Worm (Caenorhabditis elegans) whole organism, early embryonic: ENCODE measurements around the gene nstp-5.

Experiments
- ama-1 ChIP-seq: fragments of 150-350 bp; optimal IDR thresholded peaks from 2 replicates; lab custom pipeline; 2014
- tra-4 ChIP-seq: sonication (generic microtip); optimal IDR thresholded peaks from 2 replicates; lab custom pipeline; 2017; ENCODE audit warnings: missing genetic modification characterization, missing compliant biosample characterization

DNA sequence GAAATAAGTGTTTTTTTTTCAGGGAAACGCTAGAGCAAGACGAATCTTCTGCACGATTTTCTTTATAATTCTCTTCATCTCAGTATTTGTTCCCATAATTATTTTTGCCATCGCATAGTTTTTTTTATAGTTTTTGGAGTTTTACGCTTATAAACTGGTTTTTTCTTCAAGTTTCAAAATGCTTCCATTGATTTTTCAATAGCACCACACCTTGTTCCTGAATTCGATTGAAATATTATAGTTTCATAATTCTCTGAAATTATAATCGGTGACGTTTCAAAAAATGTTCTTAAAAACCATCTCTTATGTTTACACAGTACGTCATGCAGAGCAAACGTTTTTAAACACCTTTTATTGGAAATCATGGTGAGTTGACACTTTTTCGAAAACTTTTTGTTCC lies 37.8 kb downstream of the nstp-5 start, which contains the start of gene K08D8.12:
- TF ChIP-seq tra-4 (tag; lab: Kevin White, UChicago) (no peak), ama-1 (lab: Kevin White, UChicago) (no peak)
